Worm (Caenorhabditis elegans) whole organism, early embryonic: ENCODE measurements around the gene pdzd-8.

Source experiments
- ama-1 ChIP-seq: fragments of 150-350 bp; optimal IDR thresholded peaks from 2 replicates; lab custom pipeline; 2014
- ets-7 ChIP-seq: sonication (generic microtip); optimal IDR thresholded peaks from 2 replicates; lab custom pipeline; 2016; ENCODE audit warnings: missing genotype, missing genetic modification characterization, missing compliant biosample characterization
- flt-1 ChIP-seq: fragments of 200-800 bp; sonication (Bioruptor generic); IDR thresholded peaks from 2 replicates; pipeline ENCODE4 v1.3.6; 2022; ENCODE audit warnings: missing genetic modification characterization, missing compliant biosample characterization
- pes-1 ChIP-seq: fragments of 200-800 bp; sonication (Bioruptor generic); IDR thresholded peaks from 2 replicates; pipeline ENCODE4 v1.3.6; 2022; ENCODE audit warnings: missing genetic modification reagents, missing genetic modification characterization, missing compliant biosample characterization
- sea-1 ChIP-seq: fragments of 200-800 bp; sonication (Bioruptor generic); conservative IDR thresholded peaks from 2 replicates; pipeline ENCODE4 v1.3.6; 2022; ENCODE audit warnings: missing genetic modification characterization, missing compliant biosample characterization
- tbx-11 ChIP-seq: fragments of 200-800 bp; sonication (Bioruptor generic); IDR thresholded peaks from 2 replicates; pipeline ENCODE4 v1.3.6; 2022; ENCODE audit warnings: missing genetic modification characterization, missing compliant biosample characterization

DNA sequence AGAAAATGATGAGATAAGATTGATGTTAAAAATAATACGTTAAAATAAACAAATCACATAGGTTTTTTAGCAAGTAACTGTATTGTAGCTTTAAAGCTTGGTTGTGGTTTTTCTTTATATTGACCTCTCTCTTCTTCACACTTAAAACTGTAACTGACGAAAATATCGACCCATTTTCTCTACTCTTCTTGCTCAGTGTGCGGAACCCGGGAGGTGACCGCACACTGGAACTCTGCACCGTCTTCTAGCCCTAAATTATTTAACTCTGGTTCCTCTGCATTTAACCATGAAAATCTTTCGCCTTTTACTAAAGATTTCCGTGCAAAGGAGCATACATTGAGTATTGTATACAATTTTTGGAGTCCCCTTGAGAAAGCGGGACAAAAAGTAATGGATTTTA, 19.2 kb downstream of the pdzd-8 start:
- TF ChIP-seq ama-1: no peak
- TF ChIP-seq tbx-11: no peak
- TF ChIP-seq pes-1 (GFP tag; lab: Robert Waterston, UW): no peak
- TF ChIP-seq ets-7: no peak
- TF ChIP-seq flt-1 (GFP tag; lab: Robert Waterston, UW): no peak
- no peak for TF ChIP-seq sea-1 (GFP tag; lab: Robert Waterston, UW)
